Worm (Caenorhabditis elegans) whole organism, young adult: ENCODE data around the gene F47F2.3.

ENCODE experiments used
- F55B11.4 ChIP-seq: sonication (generic microtip); optimal IDR thresholded peaks from 2 replicates; lab custom pipeline; 2016; ENCODE audit warnings: missing compliant biosample characterization, missing genetic modification characterization, borderline replicate concordance; ENCODE audit not compliant: insufficient read depth
- T26A5.8 ChIP-seq: sonication (generic microtip); optimal IDR thresholded peaks from 2 replicates; lab custom pipeline; 2016; ENCODE audit warnings: missing genetic modification characterization, missing compliant biosample characterization
- Y53G8AR.9 ChIP-seq: fragments of 200-800 bp; sonication (Bioruptor generic); conservative IDR thresholded peaks from 2 replicates; pipeline ENCODE4 v1.3.6; 2022; ENCODE audit warnings: missing genetic modification reagents, missing genetic modification characterization, missing compliant biosample characterization
- dpff-1 ChIP-seq: sonication (generic microtip); optimal IDR thresholded peaks from 2 replicates; lab custom pipeline; 2017; ENCODE audit warnings: mild to moderate bottlenecking, missing genetic modification characterization, missing compliant biosample characterization
- lin-26 ChIP-seq: fragments of 200-800 bp; sonication (Bioruptor generic); IDR thresholded peaks from 2 replicates; pipeline ENCODE4 v1.3.6; 2022; ENCODE audit warnings: missing genetic modification reagents, missing genetic modification characterization, missing compliant biosample characterization
- lin-40 ChIP-seq: sonication (generic microtip); optimal IDR thresholded peaks from 2 replicates; lab custom pipeline; 2016; ENCODE audit warnings: missing genetic modification characterization, mild to moderate bottlenecking, missing compliant biosample characterization, missing genotype, missing genetic modification reagents
- nhr-90 ChIP-seq: sonication (generic microtip); optimal IDR thresholded peaks from 2 replicates; lab custom pipeline; 2016; ENCODE audit warnings: missing genotype, mild to moderate bottlenecking, missing genetic modification characterization, missing compliant biosample characterization
- snpc-4 ChIP-seq, 5 experiments: fragments of 150-350 bp in 1 of 5; sonication (generic microtip) in 4 of 5; optimal IDR thresholded peaks; 2 replicates each; lab custom pipeline; 2014 to 2018; ENCODE audit warnings: missing genetic modification characterization in 5 of 5, missing biosample characterization in 3 of 5, antibody characterized with exemption in 2 of 5, mild to moderate bottlenecking in 2 of 5, missing compliant biosample characterization in 2 of 5, missing genotype in 2 of 5, moderate library complexity in 2 of 5, missing genetic modification reagents in 1 of 5
- tbp1 ChIP-seq: fragments of 200-800 bp; sonication (Bioruptor generic); optimal IDR thresholded peaks from 2 replicates; lab custom pipeline; 2018; ENCODE audit warnings: mild to moderate bottlenecking, missing genetic modification characterization, missing compliant biosample characterization

ce11 chrX:3898255-3899177, 3.0 kb upstream of the F47F2.3 start:
- TF ChIP-seq snpc-4 (GFP tag; optimal IDR thresholded peaks at IDR 0.05; lab: Kevin White, UChicago) (no peak), snpc-4 (tag; optimal IDR thresholded peaks at IDR 0.05; lab: Kevin White, UChicago) (no peak), tbp1 (GFP tag; lab: Kevin White, UChicago) (no peak), lin-26 (GFP tag; lab: Robert Waterston, UW) (no peak), dpff-1 (no peak), F55B11.4 (tag; lab: Kevin White, UChicago) (no peak), Y53G8AR.9 (GFP tag; lab: Robert Waterston, UW) (no peak), lin-40 (tag; lab: Kevin White, UChicago) (no peak), T26A5.8 (tag; lab: Kevin White, UChicago) (no peak), nhr-90 (no peak)
